In genomic region chrX:3730879-3731278, dm6 we compare ENCODE assay signal across 4 fruit fly cellular contexts.
TF ChIP-seq lines count a peak whose summit lies in the region.

No protein-coding gene starts in this region.

- TF ChIP-seq CTCF in whole organism, embryonic (GFP tag; optimal IDR thresholded peaks at IDR 0.05; lab: Kevin White, UChicago): no peak

TF ChIP-seq in whole organism, embryonic, 481 proteins besides CTCF, POLR2A, EP300 and RAD21 (continues in another document):
- TF ChIP-seq Nf-YC (tag; optimal IDR thresholded peaks at IDR 0.05; lab: Kevin White, UChicago) (no peak), Pdp1 (GFP tag; optimal IDR thresholded peaks at IDR 0.05; lab: Kevin White, UChicago) (peak in 1 of 2 experiments; percentile 31), CG15011 (GFP tag; optimal IDR thresholded peaks at IDR 0.05; lab: Kevin White, UChicago) (no peak), Rfx (GFP tag; IDR thresholded peaks at IDR 0.05; lab: Robert Waterston, UW) (peak; percentile 41; the same call in 1 of the 2 replicates), sens (GFP tag; lab: Kevin White, UChicago) (peak; percentile 56), Xrp1 (GFP tag; IDR thresholded peaks at IDR 0.05; lab: Robert Waterston, UW) (0 out of 2 replicates have a peak, but pooled peaks have one; percentile 7), CG12236 (GFP tag; optimal IDR thresholded peaks at IDR 0.05; lab: Kevin White, UChicago) (no peak), slbo (GFP tag; IDR thresholded peaks at IDR 0.05; lab: Robert Waterston, UW) (0 out of 2 replicates have a peak, but pooled peaks have one; percentile 14), Drgx (GFP tag; IDR thresholded peaks at IDR 0.05; lab: Robert Waterston, UW) (peak; percentile 67), CG18476 (GFP tag; optimal IDR thresholded peaks at IDR 0.05; lab: Kevin White, UChicago) (peak; percentile 56), D (optimal IDR thresholded peaks at IDR 0.05; lab: Kevin White, UChicago) (no peak), D (GFP tag; optimal IDR thresholded peaks at IDR 0.05; lab: Kevin White, UChicago) (no peak), CG15514 (GFP tag; optimal IDR thresholded peaks at IDR 0.05; lab: Kevin White, UChicago) (peak; percentile 4), CG12391 (tag; optimal IDR thresholded peaks at IDR 0.05; lab: Kevin White, UChicago) (peak; percentile 4), CG9797 (GFP tag; optimal IDR thresholded peaks at IDR 0.05; lab: Kevin White, UChicago) (no peak), CG1792 (GFP tag; optimal IDR thresholded peaks at IDR 0.05; lab: Kevin White, UChicago) (no peak), Hmr (GFP tag; optimal IDR thresholded peaks at IDR 0.05; lab: Kevin White, UChicago) (peak; percentile 9), ranshi (GFP tag; IDR thresholded peaks at IDR 0.05; lab: Robert Waterston, UW) (peak; percentile 25; the same call in 1 of the 2 replicates), Sox102F (GFP tag; optimal IDR thresholded peaks at IDR 0.05; lab: Kevin White, UChicago) (peak; percentile 21), row (GFP tag; IDR thresholded peaks at IDR 0.05; lab: Robert Waterston, UW) (peak; percentile 63), prd (optimal IDR thresholded peaks at IDR 0.05; lab: Kevin White, UChicago) (no peak), prd (GFP tag; IDR thresholded peaks at IDR 0.05; lab: Robert Waterston, UW) (peak; percentile 17; the same call in 1 of the 3 replicates)

TF ChIP-seq in whole organism, prepupa, 60 proteins besides CTCF, POLR2A, EP300 and RAD21 (continues in another document):
- TF ChIP-seq CG8119 (GFP tag; IDR thresholded peaks at IDR 0.05; lab: Robert Waterston, UW): 0 out of 3 replicates have a peak, but pooled peaks have one; percentile 16
- TF ChIP-seq CG15336 (GFP tag; IDR thresholded peaks at IDR 0.05; lab: Robert Waterston, UW): peak; percentile 29; the same call in 1 of the 2 replicates
- peak; percentile 48 for TF ChIP-seq CG32006 (GFP tag; optimal IDR thresholded peaks at IDR 0.05; lab: Kevin White, UChicago)
- TF ChIP-seq dsx (GFP tag; optimal IDR thresholded peaks at IDR 0.05; lab: Kevin White, UChicago; ENCODE audit: poor library complexity, severe bottlenecking): no peak
- TF ChIP-seq Ets96B (tag; optimal IDR thresholded peaks at IDR 0.05; lab: Kevin White, UChicago): peak; percentile 28
- no peak for TF ChIP-seq Met (GFP tag; optimal IDR thresholded peaks at IDR 0.05; lab: Kevin White, UChicago)
- no peak for TF ChIP-seq CG11294 (GFP tag; IDR thresholded peaks at IDR 0.05; lab: Robert Waterston, UW)
- peak; percentile 36 for TF ChIP-seq Hr4 (GFP tag; optimal IDR thresholded peaks at IDR 0.05; lab: Kevin White, UChicago)
- no peak for TF ChIP-seq CG9139 (GFP tag; optimal IDR thresholded peaks at IDR 0.05; lab: Kevin White, UChicago)
- no peak for TF ChIP-seq net (GFP tag; optimal IDR thresholded peaks at IDR 0.05; lab: Kevin White, UChicago)
- peak; percentile 56 for TF ChIP-seq svp (GFP tag; lab: Kevin White, UChicago)
- TF ChIP-seq CG6792 (GFP tag; optimal IDR thresholded peaks at IDR 0.05; lab: Kevin White, UChicago): no peak
- peak; percentile 62; the same call in 2 of the 3 replicates for TF ChIP-seq CG6163 (GFP tag; IDR thresholded peaks at IDR 0.05; lab: Robert Waterston, UW)
- no peak for TF ChIP-seq vri (GFP tag; optimal IDR thresholded peaks at IDR 0.05; lab: Kevin White, UChicago)
- peak; percentile 63 for TF ChIP-seq Eip78C (GFP tag; lab: Kevin White, UChicago)
- TF ChIP-seq Eip75B (GFP tag; optimal IDR thresholded peaks at IDR 0.05; lab: Kevin White, UChicago): peak; percentile 28
- peak; percentile 13 for TF ChIP-seq CG4318 (GFP tag; optimal IDR thresholded peaks at IDR 0.05; lab: Kevin White, UChicago)
- TF ChIP-seq acj6 (GFP tag; optimal IDR thresholded peaks at IDR 0.05; lab: Kevin White, UChicago): no peak
- TF ChIP-seq esn (GFP tag; optimal IDR thresholded peaks at IDR 0.05; lab: Kevin White, UChicago): no peak
- TF ChIP-seq fd59A (GFP tag; optimal IDR thresholded peaks at IDR 0.05; lab: Kevin White, UChicago): no peak
- no peak for TF ChIP-seq Hr39 (GFP tag; optimal IDR thresholded peaks at IDR 0.05; lab: Kevin White, UChicago)
- TF ChIP-seq CG10669 (GFP tag; optimal IDR thresholded peaks at IDR 0.05; lab: Kevin White, UChicago): peak; percentile 8
- TF ChIP-seq CG10631 (GFP tag; optimal IDR thresholded peaks at IDR 0.05; lab: Kevin White, UChicago): no peak
- peak; percentile 18 for TF ChIP-seq pdm3 (GFP tag; optimal IDR thresholded peaks at IDR 0.05; lab: Kevin White, UChicago)

TF ChIP-seq in whole organism, pupa, 21 proteins besides CTCF, POLR2A, EP300 and RAD21:
- peak; percentile 59; the same call in 1 of the 2 replicates for TF ChIP-seq CG32121 (GFP tag; IDR thresholded peaks at IDR 0.05; lab: Robert Waterston, UW)
- peak; percentile 36 for TF ChIP-seq CG8159 (tag; optimal IDR thresholded peaks at IDR 0.05; lab: Kevin White, UChicago)
- no peak for TF ChIP-seq gl (tag; optimal IDR thresholded peaks at IDR 0.05; lab: Kevin White, UChicago)
- TF ChIP-seq CG8301 (tag; optimal IDR thresholded peaks at IDR 0.05; lab: Kevin White, UChicago): peak; percentile 9
- peak; percentile 75 for TF ChIP-seq CG4496 (GFP tag; IDR thresholded peaks at IDR 0.05; lab: Robert Waterston, UW)
- TF ChIP-seq Pif1B (GFP tag; optimal IDR thresholded peaks at IDR 0.05; lab: Kevin White, UChicago): peak; percentile 2
- TF ChIP-seq CG12605 (GFP tag; IDR thresholded peaks at IDR 0.05; lab: Robert Waterston, UW): 0 out of 2 replicates have a peak, but pooled peaks have one; percentile 9
- peak; percentile 27 for TF ChIP-seq Pif1A (GFP tag; optimal IDR thresholded peaks at IDR 0.05; lab: Kevin White, UChicago)
- TF ChIP-seq EcR (GFP tag; optimal IDR thresholded peaks at IDR 0.05; lab: Kevin White, UChicago): no peak
- TF ChIP-seq rn (GFP tag; IDR thresholded peaks at IDR 0.05; lab: Robert Waterston, UW): no peak
- TF ChIP-seq Ets98B (GFP tag; IDR thresholded peaks at IDR 0.05; lab: Robert Waterston, UW): peak; percentile 50
- TF ChIP-seq CG13204 (GFP tag; optimal IDR thresholded peaks at IDR 0.05; lab: Kevin White, UChicago): no peak
- peak; percentile 11 for TF ChIP-seq CG17806 (tag; optimal IDR thresholded peaks at IDR 0.05; lab: Kevin White, UChicago)
- TF ChIP-seq Snoo (tag; optimal IDR thresholded peaks at IDR 0.05; lab: Kevin White, UChicago): no peak
- no peak for TF ChIP-seq CG34367 (tag; optimal IDR thresholded peaks at IDR 0.05; lab: Kevin White, UChicago)
- TF ChIP-seq CG15710 (tag; optimal IDR thresholded peaks at IDR 0.05; lab: Kevin White, UChicago): peak; percentile 3
- peak; percentile 56; the same call in 1 of the 3 replicates for TF ChIP-seq fd96Ca (GFP tag; IDR thresholded peaks at IDR 0.05; lab: Robert Waterston, UW)
- TF ChIP-seq CG10348 (GFP tag; IDR thresholded peaks at IDR 0.05; lab: Robert Waterston, UW): no peak
- no peak for TF ChIP-seq D1 (tag; optimal IDR thresholded peaks at IDR 0.05; lab: Kevin White, UChicago)
- peak; percentile 42 for TF ChIP-seq CG14655 (GFP tag; optimal IDR thresholded peaks at IDR 0.05; lab: Kevin White, UChicago)
- peak; percentile 13 for TF ChIP-seq CG9948 (tag; optimal IDR thresholded peaks at IDR 0.05; lab: Kevin White, UChicago)

TF ChIP-seq in whole organism, wandering third instar larva, 38 proteins besides CTCF, POLR2A, EP300 and RAD21:
- no peak for TF ChIP-seq lola (GFP tag; optimal IDR thresholded peaks at IDR 0.05; lab: Kevin White, UChicago)
- no peak for TF ChIP-seq woc (GFP tag; optimal IDR thresholded peaks at IDR 0.05; lab: Kevin White, UChicago)
- peak; percentile 30 for TF ChIP-seq fru (GFP tag; optimal IDR thresholded peaks at IDR 0.05; lab: Kevin White, UChicago)
- TF ChIP-seq foxo (GFP tag; optimal IDR thresholded peaks at IDR 0.05; lab: Kevin White, UChicago): peak in 1 of 2 experiments; percentile 43
- peak; percentile 7 for TF ChIP-seq HLH106 (tag; optimal IDR thresholded peaks at IDR 0.05; lab: Kevin White, UChicago)
- no peak for TF ChIP-seq Hr83 (GFP tag; optimal IDR thresholded peaks at IDR 0.05; lab: Kevin White, UChicago; ENCODE audit: poor library complexity, severe bottlenecking)
- TF ChIP-seq N (GFP tag; optimal IDR thresholded peaks at IDR 0.05; lab: Kevin White, UChicago): no peak
- no peak for TF ChIP-seq usp (GFP tag; optimal IDR thresholded peaks at IDR 0.05; lab: Kevin White, UChicago)
- no peak for TF ChIP-seq Myc (optimal IDR thresholded peaks at IDR 0.05; lab: Kevin White, UChicago)
- no peak for TF ChIP-seq br (GFP tag; optimal IDR thresholded peaks at IDR 0.05; lab: Kevin White, UChicago)

Comparison
In these comparisons a context has a peak if more than half of its experiments do, and no peak if none do; other contexts are left out.
1. Of the 7 proteins assayed by ChIP-seq in both whole organism, embryonic and whole organism, prepupa: peak only in whole organism, embryonic: Sox102F; only in whole organism, prepupa: none; in both: none; in neither: 6.